Fruit fly (Drosophila melanogaster): ENCODE measurements around the gene Tti1.

DNA sequence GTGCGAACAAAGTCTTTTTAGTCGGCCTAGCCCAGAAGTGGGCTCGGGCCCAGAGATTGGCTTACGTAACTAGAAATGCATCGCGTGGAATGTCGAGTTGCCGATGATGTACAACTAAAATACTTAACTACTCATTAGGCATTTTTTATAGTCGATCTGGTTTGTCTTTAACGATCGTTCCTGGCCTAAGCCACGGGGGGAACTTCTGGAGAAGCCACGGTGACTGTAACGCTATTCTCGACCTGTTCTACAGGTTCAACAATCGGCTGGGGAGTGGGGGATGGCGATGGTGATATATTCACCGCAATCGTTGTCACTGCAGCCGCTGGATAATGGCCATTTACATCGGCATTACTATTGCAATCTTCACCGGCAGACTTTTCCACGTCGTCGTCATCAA lies 8.2 kb downstream of the Tti1 start, which contains the start of gene CG34409:
- TF ChIP-seq CG1620 (GFP tag; optimal IDR thresholded peaks at IDR 0.05) (no peak), Hr96 (GFP tag; optimal IDR thresholded peaks at IDR 0.05) (no peak), CG5204 (GFP tag; optimal IDR thresholded peaks at IDR 0.05) (no peak), CG33017 (tag; optimal IDR thresholded peaks at IDR 0.05) (no peak), CG7045 (GFP tag; optimal IDR thresholded peaks at IDR 0.05) (no peak), Mnt (GFP tag; optimal IDR thresholded peaks at IDR 0.05) (no peak), cic (GFP tag; optimal IDR thresholded peaks at IDR 0.05) (no peak), tj (GFP tag; optimal IDR thresholded peaks at IDR 0.05) (no peak), kay (GFP tag; ENCODE audit: borderline replicate concordance) (no peak)
